Fruit fly (Drosophila melanogaster) whole organism, embryonic: Measurements from ENCODE around the gene CG1738.

Source experiments
- ATbp ChIP-seq: fragments of 200-800 bp; sonication (Bioruptor generic); optimal IDR thresholded peaks from 2 replicates; lab custom pipeline; 2017; ENCODE audit warnings: missing biosample characterization, mild to moderate bottlenecking, missing genetic modification characterization, missing genetic modification reagents
- BEAF-32 ChIP-seq: fragments of 200-800 bp; sonication (Bioruptor generic); optimal IDR thresholded peaks from 3 replicates; lab custom pipeline; 2017; ENCODE audit warnings: missing biosample characterization, missing genetic modification characterization, mild to moderate bottlenecking, moderate library complexity, missing genetic modification reagents
- Blimp-1 ChIP-seq: fragments of 200-800 bp; sonication (Bioruptor generic); optimal IDR thresholded peaks from 3 replicates; lab custom pipeline; 2018; ENCODE audit warnings: missing biosample characterization, missing genetic modification characterization, mild to moderate bottlenecking, moderate library complexity, missing genetic modification reagents
- CG10274 ChIP-seq: fragments of 200-800 bp; sonication (Bioruptor generic); optimal IDR thresholded peaks from 3 replicates; lab custom pipeline; 2017; ENCODE audit warnings: missing biosample characterization, mild to moderate bottlenecking, missing genetic modification characterization
- CG10431 ChIP-seq: fragments of 200-800 bp; sonication (Bioruptor generic); optimal IDR thresholded peaks from 3 replicates; lab custom pipeline; 2018; ENCODE audit warnings: missing biosample characterization, mild to moderate bottlenecking, missing genetic modification characterization
- CG10543 ChIP-seq: fragments of 200-800 bp; sonication (Bioruptor generic); optimal IDR thresholded peaks from 3 replicates; lab custom pipeline; 2017; ENCODE audit warnings: missing biosample characterization, mild to moderate bottlenecking, missing genetic modification characterization, moderate library complexity
- CG11560 ChIP-seq: fragments of 200-800 bp; sonication (Bioruptor generic); IDR thresholded peaks from 3 replicates; pipeline ENCODE4 v1.3.6; 2022; ENCODE audit warnings: missing biosample characterization, missing genetic modification characterization
- CG17186 ChIP-seq: fragments of 200-800 bp; sonication (Bioruptor generic); optimal IDR thresholded peaks from 3 replicates; lab custom pipeline; 2017; ENCODE audit warnings: missing biosample characterization, missing genetic modification reagents, missing genetic modification characterization
- CG18476 ChIP-seq: fragments of 200-800 bp; sonication (Bioruptor generic); optimal IDR thresholded peaks from 2 replicates; lab custom pipeline; 2016; ENCODE audit warnings: missing biosample characterization, mild to moderate bottlenecking, missing genetic modification characterization
- CG18619 ChIP-seq: fragments of 200-800 bp; sonication (Bioruptor generic); optimal IDR thresholded peaks from 3 replicates; lab custom pipeline; 2017; ENCODE audit warnings: missing biosample characterization, mild to moderate bottlenecking, missing genetic modification characterization
- CG2875 ChIP-seq: fragments of 200-800 bp; sonication (Bioruptor generic); optimal IDR thresholded peaks from 2 replicates; lab custom pipeline; 2017; ENCODE audit warnings: missing biosample characterization, mild to moderate bottlenecking, missing genetic modification characterization, missing genetic modification reagents
- CG30020 ChIP-seq: fragments of 200-800 bp; optimal IDR thresholded peaks from 2 replicates; lab custom pipeline; 2019; ENCODE audit warnings: missing biosample characterization, mild to moderate bottlenecking, missing genetic modification characterization, moderate library complexity
- CG30431 ChIP-seq: fragments of 200-800 bp; sonication (Bioruptor generic); optimal IDR thresholded peaks from 2 replicates; lab custom pipeline; 2017; ENCODE audit warnings: missing biosample characterization, missing genetic modification characterization
- CG34376 ChIP-seq: fragments of 200-800 bp; sonication (Bioruptor generic); optimal IDR thresholded peaks from 2 replicates; lab custom pipeline; 2018; ENCODE audit warnings: missing biosample characterization, mild to moderate bottlenecking, missing genetic modification characterization
- CG3847 ChIP-seq: fragments of 200-800 bp; sonication (Bioruptor generic); IDR thresholded peaks from 2 replicates; pipeline ENCODE4 v1.3.6; 2022; ENCODE audit warnings: missing biosample characterization, missing genetic modification characterization
- CG5953 ChIP-seq: fragments of 200-800 bp; sonication (Bioruptor generic); IDR thresholded peaks from 2 replicates; pipeline ENCODE4 v1.3.6; 2022; ENCODE audit warnings: missing biosample characterization, missing genetic modification characterization
- CG6175 ChIP-seq: fragments of 200-800 bp; sonication (Bioruptor generic); IDR thresholded peaks from 3 replicates; pipeline ENCODE4 v1.3.6; 2022; ENCODE audit warnings: missing biosample characterization, missing genetic modification characterization
- CG6254 ChIP-seq: fragments of 200-800 bp; sonication (Bioruptor generic); optimal IDR thresholded peaks from 3 replicates; lab custom pipeline; 2017; ENCODE audit warnings: mild to moderate bottlenecking, missing biosample characterization, missing genetic modification reagents, missing genetic modification characterization
- CG7987 ChIP-seq: fragments of 200-800 bp; sonication (Bioruptor generic); optimal IDR thresholded peaks from 2 replicates; lab custom pipeline; 2018; ENCODE audit warnings: missing biosample characterization, mild to moderate bottlenecking, missing genetic modification characterization, moderate library complexity
- CG8388 ChIP-seq: fragments of 200-800 bp; sonication (Bioruptor generic); optimal IDR thresholded peaks from 2 replicates; lab custom pipeline; 2019; ENCODE audit warnings: missing biosample characterization, mild to moderate bottlenecking, missing genetic modification characterization, moderate library complexity
- Camta ChIP-seq: fragments of 200-800 bp; sonication (Bioruptor generic); optimal IDR thresholded peaks from 2 replicates; lab custom pipeline; 2016; ENCODE audit warnings: missing biosample characterization, missing genetic modification characterization
- CkIIα-i1 ChIP-seq: fragments of 200-800 bp; sonication (Bioruptor generic); IDR thresholded peaks from 2 replicates; pipeline ENCODE4 v1.3.6; 2022; ENCODE audit warnings: missing biosample characterization, missing genetic modification characterization
- E2f2 ChIP-seq: fragments of 200-800 bp; sonication (Bioruptor generic); IDR thresholded peaks from 2 replicates; pipeline ENCODE4 v1.3.6; 2022; ENCODE audit warnings: missing biosample characterization, missing genetic modification characterization
- HHEX ChIP-seq: fragments of 200-800 bp; sonication (Bioruptor generic); optimal IDR thresholded peaks from 3 replicates; lab custom pipeline; 2017; ENCODE audit warnings: missing biosample characterization, mild to moderate bottlenecking, missing genetic modification characterization, missing genetic modification reagents
- HLH54F ChIP-seq: fragments of 200-800 bp; sonication (Bioruptor generic); optimal IDR thresholded peaks from 3 replicates; lab custom pipeline; 2016; ENCODE audit warnings: missing biosample characterization, missing genetic modification characterization
- Hmr ChIP-seq: fragments of 200-800 bp; sonication (Bioruptor generic); optimal IDR thresholded peaks from 3 replicates; lab custom pipeline; 2017; ENCODE audit warnings: mild to moderate bottlenecking, missing biosample characterization, missing genetic modification reagents, missing genetic modification characterization
- Kr ChIP-seq: fragments of 200-800 bp; sonication (Bioruptor generic); optimal IDR thresholded peaks from 2 replicates; lab custom pipeline; 2017; ENCODE audit warnings: missing biosample characterization, mild to moderate bottlenecking, missing genetic modification characterization
- MESR4 ChIP-seq: fragments of 200-800 bp; sonication (Bioruptor generic); optimal IDR thresholded peaks from 2 replicates; lab custom pipeline; 2018; ENCODE audit warnings: missing biosample characterization, mild to moderate bottlenecking, missing genetic modification characterization, moderate library complexity
- PHDP ChIP-seq: fragments of 200-800 bp; sonication (Bioruptor generic); optimal IDR thresholded peaks from 3 replicates; lab custom pipeline; 2018; ENCODE audit warnings: missing biosample characterization, mild to moderate bottlenecking, missing genetic modification characterization, moderate library complexity
- Pdp1 ChIP-seq, 2 experiments: fragments of 200-800 bp; sonication (Bioruptor generic); optimal IDR thresholded peaks; 3 replicates each; lab custom pipeline; 2016; ENCODE audit warnings: missing biosample characterization in 2 of 2, missing genetic modification characterization in 2 of 2, mild to moderate bottlenecking in 1 of 2, moderate library complexity in 1 of 2
- Ravus ChIP-seq: fragments of 200-800 bp; sonication (Bioruptor generic); IDR thresholded peaks from 2 replicates; pipeline ENCODE4 v1.3.6; 2022; ENCODE audit warnings: missing biosample characterization, missing genetic modification characterization
- Rx ChIP-seq: fragments of 200-800 bp; sonication (Bioruptor generic); IDR thresholded peaks from 2 replicates; pipeline ENCODE4 v1.3.6; 2022; ENCODE audit warnings: missing biosample characterization, missing genetic modification characterization
- Taf1 ChIP-seq: fragments of 200-800 bp; sonication (Bioruptor generic); IDR thresholded peaks from 2 replicates; pipeline ENCODE4 v1.3.6; 2022; ENCODE audit warnings: missing biosample characterization, missing genetic modification characterization
- Vsx1 ChIP-seq: fragments of 200-800 bp; sonication (Bioruptor generic); optimal IDR thresholded peaks from 2 replicates; lab custom pipeline; 2017; ENCODE audit warnings: missing biosample characterization, mild to moderate bottlenecking, missing genetic modification characterization, missing genetic modification reagents
- az2 ChIP-seq: fragments of 200-800 bp; sonication (Bioruptor generic); optimal IDR thresholded peaks from 3 replicates; lab custom pipeline; 2016; ENCODE audit warnings: missing biosample characterization, missing genetic modification characterization
- br ChIP-seq: fragments of >200 bp; optimal IDR thresholded peaks from 2 replicates; lab custom pipeline; 2017
- dati ChIP-seq: fragments of 200-800 bp; sonication (Bioruptor generic); IDR thresholded peaks from 2 replicates; pipeline ENCODE4 v1.3.6; 2022; ENCODE audit warnings: missing biosample characterization, missing genetic modification characterization
- eyg ChIP-seq: fragments of 200-800 bp; sonication (Bioruptor generic); optimal IDR thresholded peaks from 3 replicates; lab custom pipeline; 2016; ENCODE audit warnings: missing biosample characterization, missing genetic modification characterization
- fru ChIP-seq: fragments of >200 bp; optimal IDR thresholded peaks from 2 replicates; lab custom pipeline; 2017
- gcm2 ChIP-seq: fragments of 200-800 bp; sonication (Bioruptor generic); optimal IDR thresholded peaks from 2 replicates; lab custom pipeline; 2016; ENCODE audit warnings: missing biosample characterization, missing genetic modification characterization
- grau ChIP-seq: fragments of 200-800 bp; optimal IDR thresholded peaks from 3 replicates; lab custom pipeline; 2019; ENCODE audit warnings: missing biosample characterization, mild to moderate bottlenecking, missing genetic modification characterization, moderate library complexity
- insv ChIP-seq, 2 experiments: fragments of 200-800 bp; sonication (Bioruptor generic); optimal IDR thresholded peaks; 3 replicates each; lab custom pipeline; 2016 to 2018; ENCODE audit warnings: missing biosample characterization in 2 of 2, missing genetic modification characterization in 2 of 2
- knrl ChIP-seq: fragments of 200-800 bp; sonication (Bioruptor generic); IDR thresholded peaks from 3 replicates; pipeline ENCODE4 v1.3.6; 2022; ENCODE audit warnings: missing biosample characterization, missing genetic modification characterization; ENCODE audit not compliant: partially characterized antibody
- pb ChIP-seq: fragments of 200-800 bp; sonication (Bioruptor generic); optimal IDR thresholded peaks from 3 replicates; lab custom pipeline; 2016; ENCODE audit warnings: missing biosample characterization, missing genetic modification characterization
- pum ChIP-seq: fragments of 200-800 bp; sonication (Bioruptor generic); optimal IDR thresholded peaks from 2 replicates; lab custom pipeline; 2016; ENCODE audit warnings: missing biosample characterization, missing genetic modification characterization
- sc ChIP-seq, 3 experiments: fragments of >200 bp in 2 of 3; fragments of 200-800 bp in 1 of 3; sonication (Bioruptor generic) in 1 of 3; optimal IDR thresholded peaks; 2 replicates in 2 of 3; 3 replicates in 1 of 3; lab custom pipeline; 2017; ENCODE audit warnings: mild to moderate bottlenecking in 1 of 3, missing biosample characterization in 1 of 3, missing genetic modification characterization in 1 of 3, missing genetic modification reagents in 1 of 3
- sens-2 ChIP-seq: fragments of 200-800 bp; sonication (Bioruptor generic); IDR thresholded peaks from 2 replicates; pipeline ENCODE4 v1.3.6; 2022; ENCODE audit warnings: missing biosample characterization, missing genetic modification characterization
- ttk ChIP-seq: fragments of 200-800 bp; sonication (Bioruptor generic); IDR thresholded peaks from 2 replicates; pipeline ENCODE4 v2.1.2; 2022; ENCODE audit warnings: missing biosample characterization, missing genetic modification characterization
- zen ChIP-seq: fragments of 200-800 bp; sonication (Bioruptor generic); optimal IDR thresholded peaks from 3 replicates; lab custom pipeline; 2018; ENCODE audit warnings: missing biosample characterization, mild to moderate bottlenecking, missing genetic modification characterization, moderate library complexity

CG1738 gene

DNA sequence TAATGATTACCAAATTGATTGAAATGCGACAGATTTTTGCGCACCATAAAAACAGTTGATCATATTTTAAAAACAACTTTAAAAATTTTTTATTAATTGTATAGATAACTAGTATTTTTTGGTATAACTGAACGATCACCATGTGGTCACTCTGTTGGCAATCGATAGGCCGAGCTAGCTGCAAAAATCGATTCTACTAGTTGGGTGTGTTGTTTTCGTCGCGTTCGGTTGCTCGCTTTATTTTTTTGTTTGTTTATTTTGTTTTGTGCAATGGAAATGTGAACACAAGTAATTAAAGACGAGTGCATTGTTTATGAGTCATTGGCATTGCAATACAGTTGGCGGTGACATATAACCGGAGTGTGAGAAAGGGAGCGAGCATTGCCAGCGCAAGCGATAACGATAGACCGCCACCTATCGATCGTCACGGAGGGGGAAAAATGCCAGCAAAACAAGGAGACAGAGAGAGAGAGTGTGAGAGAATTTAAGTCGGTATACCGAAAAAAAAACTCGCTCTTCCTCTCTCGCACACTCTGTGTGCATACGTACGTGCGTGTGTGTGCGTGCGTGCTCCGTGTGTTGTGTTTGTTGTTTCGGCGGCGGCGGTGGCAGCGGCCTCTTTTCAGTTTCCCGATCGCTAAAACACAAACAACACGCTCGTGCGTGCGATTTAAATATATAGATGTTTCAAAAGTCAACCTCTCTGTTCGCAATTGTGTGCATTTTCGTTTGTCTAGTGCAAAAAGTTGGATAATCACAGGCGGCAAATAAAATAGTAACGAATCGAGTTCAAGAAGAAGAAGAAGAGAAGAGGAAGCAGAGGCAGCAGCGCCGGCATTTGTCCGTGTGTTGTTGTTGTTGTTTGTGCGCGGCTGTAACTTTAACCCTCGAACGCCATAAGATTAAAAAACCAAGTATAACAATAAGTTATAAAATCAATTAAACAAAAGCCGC is 40.9 kb downstream of the CG1738 start (continued):
- TF ChIP-seq HHEX (GFP tag; lab: Kevin White, UChicago), result peak; percentile 3
- TF ChIP-seq CG6175, result no peak; the same call in 2 of the 3 replicates
- no peak for TF ChIP-seq CG6254 (GFP tag; lab: Kevin White, UChicago)
- no peak for TF ChIP-seq CG10274 (GFP tag; lab: Kevin White, UChicago)
- TF ChIP-seq Taf1, result no peak
- TF ChIP-seq CkIIα-i1 (GFP tag; lab: Robert Waterston, UW), result no peak
- TF ChIP-seq CG2875, result no peak
- TF ChIP-seq CG10431 (GFP tag; lab: Kevin White, UChicago), result no peak
- TF ChIP-seq Camta, result no peak
- no peak for TF ChIP-seq Rx (GFP tag; lab: Robert Waterston, UW)
- no peak for TF ChIP-seq CG10543 (GFP tag; lab: Kevin White, UChicago)
- TF ChIP-seq sens-2, result no peak
- TF ChIP-seq MESR4 (GFP tag; lab: Kevin White, UChicago), result peak; percentile 80
- TF ChIP-seq gcm2 (GFP tag; lab: Kevin White, UChicago), result no peak
- no peak for TF ChIP-seq HLH54F
- no peak for TF ChIP-seq pb (GFP tag; lab: Kevin White, UChicago)
- no peak for TF ChIP-seq pum
- TF ChIP-seq knrl (GFP tag; lab: Robert Waterston, UW), result peak; percentile 58
- no peak for TF ChIP-seq Kr (GFP tag; lab: Kevin White, UChicago)
- no peak for TF ChIP-seq PHDP
- no peak for TF ChIP-seq ttk
- TF ChIP-seq E2f2 (GFP tag; lab: Robert Waterston, UW), result 0 out of 2 replicates have a peak, but pooled peaks have one; percentile 15
- TF ChIP-seq az2 (GFP tag; lab: Kevin White, UChicago), result no peak
- TF ChIP-seq Pdp1 (GFP tag; optimal IDR thresholded peaks at IDR 0.05; lab: Kevin White, UChicago), result peak in 1 of 2 experiments; percentile 7
- peak; percentile 65 for TF ChIP-seq BEAF-32
- TF ChIP-seq CG3847, result no peak
- TF ChIP-seq CG34376 (GFP tag; lab: Kevin White, UChicago), result no peak
- TF ChIP-seq dati (GFP tag; lab: Robert Waterston, UW), result no peak
- TF ChIP-seq CG17186 (GFP tag; lab: Kevin White, UChicago), result peak; percentile 6
- no peak for TF ChIP-seq ATbp
- TF ChIP-seq CG8388 (GFP tag; lab: Kevin White, UChicago), result no peak
- no peak for TF ChIP-seq fru
- TF ChIP-seq insv (GFP tag; optimal IDR thresholded peaks at IDR 0.05; lab: Kevin White, UChicago), result no peak
- TF ChIP-seq eyg (GFP tag; lab: Kevin White, UChicago), result no peak
- no peak for TF ChIP-seq sc (optimal IDR thresholded peaks at IDR 0.05; lab: Kevin White, UChicago)
- TF ChIP-seq sc (GFP tag; optimal IDR thresholded peaks at IDR 0.05; lab: Kevin White, UChicago), result no peak
- no peak for TF ChIP-seq CG11560 (tag; lab: Robert Waterston, UW)
- no peak for TF ChIP-seq br (lab: Kevin White, UChicago)
- peak; percentile 2 for TF ChIP-seq zen (tag; lab: Kevin White, UChicago)
- no peak for TF ChIP-seq Ravus (GFP tag; lab: Robert Waterston, UW)
- TF ChIP-seq Hmr (GFP tag; lab: Kevin White, UChicago), result peak; percentile 13
- peak; percentile 28 for TF ChIP-seq CG30020 (tag; lab: Kevin White, UChicago)
- no peak for TF ChIP-seq Vsx1 (GFP tag; lab: Kevin White, UChicago)
- TF ChIP-seq CG18619 (GFP tag; lab: Kevin White, UChicago), result no peak
- no peak for TF ChIP-seq CG30431 (GFP tag; lab: Kevin White, UChicago)
- no peak for TF ChIP-seq grau (tag; lab: Kevin White, UChicago)
- no peak for TF ChIP-seq Blimp-1 (GFP tag; lab: Kevin White, UChicago)
- TF ChIP-seq CG7987 (GFP tag; lab: Kevin White, UChicago), result no peak
- TF ChIP-seq CG18476, result no peak
- no peak for TF ChIP-seq CG5953 (GFP tag; lab: Robert Waterston, UW)
